Worm (Caenorhabditis elegans) whole organism, early embryonic: ENCODE data around the gene T28A11.25.

Experiments used
- ama-1 ChIP-seq: fragments of 150-350 bp; optimal IDR thresholded peaks from 2 replicates; lab custom pipeline; 2014
- hmbx-1 ChIP-seq: sonication (generic microtip); optimal IDR thresholded peaks from 2 replicates; lab custom pipeline; 2016; ENCODE audit warnings: mild to moderate bottlenecking, missing genetic modification characterization, missing compliant biosample characterization
- hmg-4 ChIP-seq: fragments of 200-800 bp; sonication (Bioruptor generic); optimal IDR thresholded peaks from 2 replicates; lab custom pipeline; 2018; ENCODE audit warnings: mild to moderate bottlenecking, missing genetic modification characterization, missing compliant biosample characterization
- sea-1 ChIP-seq: fragments of 200-800 bp; sonication (Bioruptor generic); conservative IDR thresholded peaks from 2 replicates; pipeline ENCODE4 v1.3.6; 2022; ENCODE audit warnings: missing genetic modification characterization, missing compliant biosample characterization
- tbx-37 ChIP-seq: fragments of 200-800 bp; sonication (Bioruptor generic); conservative IDR thresholded peaks from 2 replicates; pipeline ENCODE4 v1.3.6; 2022; ENCODE audit warnings: missing genetic modification reagents, missing genetic modification characterization, missing compliant biosample characterization
- tra-4 ChIP-seq: sonication (generic microtip); optimal IDR thresholded peaks from 2 replicates; lab custom pipeline; 2017; ENCODE audit warnings: missing genetic modification characterization, missing compliant biosample characterization

- TF ChIP-seq sea-1 (GFP tag; lab: Robert Waterston, UW) (no peak), hmg-4 (GFP tag; lab: Kevin White, UChicago) (no peak), tra-4 (tag; lab: Kevin White, UChicago) (no peak), ama-1 (lab: Kevin White, UChicago) (no peak), tbx-37 (no peak), hmbx-1 (tag; lab: Kevin White, UChicago) (no peak)
Measured at ce11 chrV:3315308-3315707, 33.7 kb downstream of the T28A11.25 start, which contains the start of gene arrd-19.
